Worm (Caenorhabditis elegans) whole organism, young adult: ENCODE measurements around the gene C47A4.3.

Source experiments
- B0019.2 ChIP-seq: fragments of 200-800 bp; sonication (Bioruptor generic); conservative IDR thresholded peaks from 2 replicates; pipeline ENCODE4 v1.3.6; 2022; ENCODE audit warnings: missing genetic modification reagents, missing genetic modification characterization, missing compliant biosample characterization
- B0336.3 ChIP-seq: fragments of 200-800 bp; sonication (Bioruptor generic); IDR thresholded peaks from 2 replicates; pipeline ENCODE4 v1.3.6; 2022; ENCODE audit warnings: missing genetic modification characterization, missing compliant biosample characterization
- C06A6.2 ChIP-seq: fragments of 200-800 bp; sonication (Bioruptor generic); conservative IDR thresholded peaks from 2 replicates; pipeline ENCODE4 v1.3.6; 2022; ENCODE audit warnings: missing genetic modification characterization, missing compliant biosample characterization
- F22D6.2 ChIP-seq: sonication (generic microtip); optimal IDR thresholded peaks from 2 replicates; lab custom pipeline; 2016; ENCODE audit warnings: mild to moderate bottlenecking, missing genetic modification characterization, missing compliant biosample characterization
- F23B12.7 ChIP-seq: sonication (generic microtip); optimal IDR thresholded peaks from 2 replicates; lab custom pipeline; 2017; ENCODE audit warnings: missing genetic modification characterization, mild to moderate bottlenecking, missing compliant biosample characterization, antibody characterized with exemption, moderate library complexity; ENCODE audit not compliant: insufficient read depth
- F37B4.10 ChIP-seq: fragments of 200-800 bp; sonication (Bioruptor generic); IDR thresholded peaks from 2 replicates; pipeline ENCODE4 v1.3.6; 2022; ENCODE audit warnings: missing genetic modification characterization, missing compliant biosample characterization
- K11D2.4 ChIP-seq: fragments of 200-800 bp; sonication (Bioruptor generic); IDR thresholded peaks from 2 replicates; pipeline ENCODE4 v1.3.6; 2022; ENCODE audit warnings: missing genetic modification reagents, missing genetic modification characterization, missing compliant biosample characterization
- K12H6.12 ChIP-seq: fragments of 200-800 bp; sonication (Bioruptor generic); optimal IDR thresholded peaks from 2 replicates; lab custom pipeline; 2018; ENCODE audit warnings: mild to moderate bottlenecking, missing genetic modification characterization, missing compliant biosample characterization
- T07F8.4 ChIP-seq: sonication (generic microtip); optimal IDR thresholded peaks from 2 replicates; lab custom pipeline; 2016; ENCODE audit warnings: mild to moderate bottlenecking, missing genetic modification characterization, moderate library complexity, missing compliant biosample characterization
- ZK185.1 ChIP-seq: sonication (generic microtip); optimal IDR thresholded peaks from 2 replicates; lab custom pipeline; 2016; ENCODE audit warnings: mild to moderate bottlenecking, missing genetic modification characterization, missing compliant biosample characterization; ENCODE audit not compliant: poor library complexity, severe bottlenecking
- attf-3 ChIP-seq: fragments of 200-800 bp; sonication (Bioruptor generic); conservative IDR thresholded peaks from 2 replicates; pipeline ENCODE4 v1.3.6; 2022; ENCODE audit warnings: missing genetic modification reagents, missing genetic modification characterization, missing compliant biosample characterization
- attf-6 ChIP-seq: fragments of 200-800 bp; sonication (Bioruptor generic); IDR thresholded peaks from 2 replicates; pipeline ENCODE4 v1.3.6; 2022; ENCODE audit warnings: missing genetic modification reagents, missing genetic modification characterization, missing compliant biosample characterization
- cebp-2 ChIP-seq: fragments of 200-800 bp; sonication (Bioruptor generic); IDR thresholded peaks from 2 replicates; pipeline ENCODE4 v1.3.6; 2022; ENCODE audit warnings: missing genetic modification characterization, missing compliant biosample characterization
- die-1 ChIP-seq: sonication (generic microtip); optimal IDR thresholded peaks from 2 replicates; lab custom pipeline; 2016; ENCODE audit warnings: missing genotype, mild to moderate bottlenecking, missing genetic modification characterization, missing compliant biosample characterization
- dpff-1 ChIP-seq: sonication (generic microtip); optimal IDR thresholded peaks from 2 replicates; lab custom pipeline; 2017; ENCODE audit warnings: mild to moderate bottlenecking, missing genetic modification characterization, missing compliant biosample characterization
- efl-1 ChIP-seq: fragments of 150-350 bp; optimal IDR thresholded peaks from 2 replicates; lab custom pipeline; 2014; ENCODE audit warnings: missing biosample characterization, missing genetic modification reagents, missing genetic modification characterization
- egl-18 ChIP-seq: fragments of 200-800 bp; sonication (Bioruptor generic); IDR thresholded peaks from 2 replicates; pipeline ENCODE4 v1.3.6; 2022; ENCODE audit warnings: missing genetic modification reagents, missing genetic modification characterization, missing compliant biosample characterization
- ekl-4 ChIP-seq: fragments of 200-800 bp; sonication (Bioruptor generic); IDR thresholded peaks from 2 replicates; pipeline ENCODE4 v1.3.6; 2022; ENCODE audit warnings: missing genetic modification reagents, missing genetic modification characterization, missing compliant biosample characterization
- fkh-3 ChIP-seq: sonication (generic microtip); optimal IDR thresholded peaks from 2 replicates; lab custom pipeline; 2016; ENCODE audit warnings: mild to moderate bottlenecking, missing genetic modification characterization, missing compliant biosample characterization
- him-1 ChIP-seq: sonication (generic microtip); optimal IDR thresholded peaks from 2 replicates; lab custom pipeline; 2016; ENCODE audit warnings: missing genotype, missing genetic modification reagents, missing genetic modification characterization, missing compliant biosample characterization
- hlh-12 ChIP-seq: sonication (generic microtip); optimal IDR thresholded peaks from 2 replicates; lab custom pipeline; 2016; ENCODE audit warnings: missing genetic modification characterization, missing compliant biosample characterization
- hmg-20 ChIP-seq: fragments of 200-800 bp; sonication (Bioruptor generic); IDR thresholded peaks from 2 replicates; pipeline ENCODE4 v1.3.6; 2022; ENCODE audit warnings: missing genetic modification reagents, missing genetic modification characterization, missing compliant biosample characterization
- lag-1 ChIP-seq: fragments of 200-800 bp; sonication (Bioruptor generic); IDR thresholded peaks from 2 replicates; pipeline ENCODE4 v1.3.6; 2022; ENCODE audit warnings: missing genetic modification reagents, missing genetic modification characterization, missing compliant biosample characterization
- let-526 ChIP-seq: fragments of 200-800 bp; sonication (Bioruptor generic); IDR thresholded peaks from 2 replicates; pipeline ENCODE4 v1.3.6; 2022; ENCODE audit warnings: missing genetic modification reagents, missing genetic modification characterization, missing compliant biosample characterization
- lin-40 ChIP-seq: sonication (generic microtip); optimal IDR thresholded peaks from 2 replicates; lab custom pipeline; 2016; ENCODE audit warnings: missing genetic modification characterization, mild to moderate bottlenecking, missing compliant biosample characterization, missing genotype, missing genetic modification reagents
- lir-1 ChIP-seq: fragments of 200-800 bp; sonication (Bioruptor generic); conservative IDR thresholded peaks from 2 replicates; pipeline ENCODE4 v1.3.6; 2022; ENCODE audit warnings: missing genetic modification reagents, missing genetic modification characterization, missing compliant biosample characterization
- madf-6 ChIP-seq: fragments of 200-800 bp; sonication (Bioruptor generic); IDR thresholded peaks from 2 replicates; pipeline ENCODE4 v1.3.6; 2022; ENCODE audit warnings: missing genetic modification reagents, missing genetic modification characterization, missing compliant biosample characterization
- madf-8 ChIP-seq: fragments of 200-800 bp; sonication (Bioruptor generic); conservative IDR thresholded peaks from 2 replicates; pipeline ENCODE4 v1.3.6; 2022; ENCODE audit warnings: missing genetic modification reagents, missing genetic modification characterization, missing compliant biosample characterization
- mel-28 ChIP-seq: sonication (generic microtip); optimal IDR thresholded peaks from 2 replicates; lab custom pipeline; 2016; ENCODE audit warnings: borderline replicate concordance, mild to moderate bottlenecking, missing genetic modification characterization, missing compliant biosample characterization
- nhr-120 ChIP-seq: fragments of 200-800 bp; sonication (Bioruptor generic); IDR thresholded peaks from 2 replicates; pipeline ENCODE4 v1.3.6; 2022; ENCODE audit warnings: missing genetic modification characterization, missing compliant biosample characterization
- nhr-90 ChIP-seq: sonication (generic microtip); optimal IDR thresholded peaks from 2 replicates; lab custom pipeline; 2016; ENCODE audit warnings: missing genotype, mild to moderate bottlenecking, missing genetic modification characterization, missing compliant biosample characterization
- rec-8 ChIP-seq, 2 experiments: sonication (generic microtip); optimal IDR thresholded peaks; 2 replicates each; lab custom pipeline; 2016; ENCODE audit warnings: mild to moderate bottlenecking in 2 of 2, missing genetic modification characterization in 2 of 2, missing genetic modification reagents in 2 of 2, missing genotype in 2 of 2, missing biosample characterization in 1 of 2, missing compliant biosample characterization in 1 of 2, moderate library complexity in 1 of 2
- snpc-1.1 ChIP-seq: sonication (generic microtip); optimal IDR thresholded peaks from 2 replicates; lab custom pipeline; 2017; ENCODE audit warnings: missing genetic modification characterization, mild to moderate bottlenecking, missing compliant biosample characterization, antibody characterized with exemption, moderate library complexity, missing genotype, missing genetic modification reagents; ENCODE audit not compliant: insufficient read depth
- tlf-1 ChIP-seq: fragments of 200-800 bp; sonication (Bioruptor generic); optimal IDR thresholded peaks from 2 replicates; lab custom pipeline; 2018; ENCODE audit warnings: mild to moderate bottlenecking, missing genetic modification characterization, missing compliant biosample characterization
- unc-62 ChIP-seq: fragments of 150-350 bp; optimal IDR thresholded peaks from 2 replicates; lab custom pipeline; 2014; ENCODE audit warnings: missing biosample characterization, missing genetic modification reagents, missing genetic modification characterization
- zfh-2 ChIP-seq: fragments of 200-800 bp; sonication (Bioruptor generic); conservative IDR thresholded peaks from 2 replicates; pipeline ENCODE4 v1.3.6; 2022; ENCODE audit warnings: missing genetic modification reagents, missing genetic modification characterization, missing compliant biosample characterization
- zim-3 ChIP-seq: sonication (generic microtip); optimal IDR thresholded peaks from 2 replicates; lab custom pipeline; 2017; ENCODE audit warnings: mild to moderate bottlenecking, missing genetic modification characterization, moderate library complexity, missing compliant biosample characterization
- ztf-18 ChIP-seq: sonication (generic microtip); optimal IDR thresholded peaks from 2 replicates; lab custom pipeline; 2016; ENCODE audit warnings: missing genotype, mild to moderate bottlenecking, missing genetic modification characterization, missing compliant biosample characterization
- ztf-6 ChIP-seq: fragments of 200-800 bp; sonication (Bioruptor generic); IDR thresholded peaks from 2 replicates; pipeline ENCODE4 v1.3.6; 2022; ENCODE audit warnings: missing genetic modification reagents, missing genetic modification characterization, missing compliant biosample characterization

C47A4.3 gene

DNA sequence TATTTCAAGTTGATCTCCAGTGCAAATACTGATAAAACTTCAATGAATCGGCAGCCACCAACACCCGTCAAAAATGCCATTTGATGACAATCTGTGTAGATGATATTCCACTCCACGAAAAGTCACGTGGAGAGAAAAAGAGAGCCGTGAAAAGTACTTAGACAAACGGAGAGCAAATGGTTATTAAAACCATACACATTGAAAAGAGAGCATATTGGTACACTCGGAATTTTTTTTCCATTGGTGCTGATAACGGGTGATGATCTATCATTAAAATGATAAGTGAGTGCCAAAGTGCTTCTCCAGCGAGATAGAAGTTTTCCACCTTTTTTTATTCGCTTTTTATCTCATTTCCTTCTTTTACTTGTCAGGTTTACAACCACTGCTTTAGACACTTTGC lies 16.9 kb downstream of the C47A4.3 start (continued):
- TF ChIP-seq nhr-120 (no peak), egl-18 (no peak)

DNA sequence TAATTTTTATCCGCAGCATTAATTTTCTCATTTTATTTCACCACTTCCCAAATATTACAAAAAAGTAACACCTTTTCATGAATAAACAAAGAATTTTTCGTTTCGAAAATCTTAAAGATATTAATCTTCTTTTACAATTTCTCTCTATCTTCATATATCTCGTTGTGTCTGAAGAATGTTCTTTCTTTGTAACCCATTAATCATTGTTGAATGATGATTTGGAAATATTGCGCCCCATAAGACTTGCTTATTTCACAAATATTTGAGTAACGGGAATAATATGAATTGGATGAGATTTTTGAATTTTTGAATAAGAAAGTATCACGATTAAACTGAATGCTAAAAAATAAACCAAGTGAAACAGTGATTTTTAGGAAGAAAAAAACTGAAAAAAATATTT lies 21.1 kb downstream of the C47A4.3 start:
- TF ChIP-seq F23B12.7 = no peak
- no peak for TF ChIP-seq lin-40 (tag; lab: Kevin White, UChicago)
- no peak for TF ChIP-seq madf-8 (GFP tag; lab: Robert Waterston, UW)
- no peak for TF ChIP-seq ekl-4
- TF ChIP-seq nhr-90 (tag; lab: Kevin White, UChicago) = no peak
- TF ChIP-seq hlh-12 (tag; lab: Kevin White, UChicago) = no peak
- no peak for TF ChIP-seq mel-28 (tag; lab: Kevin White, UChicago)
- TF ChIP-seq F37B4.10 (GFP tag; lab: Robert Waterston, UW) = no peak
- no peak for TF ChIP-seq let-526 (GFP tag; lab: Robert Waterston, UW)
- TF ChIP-seq F22D6.2 = no peak
- no peak for TF ChIP-seq B0336.3 (GFP tag; lab: Robert Waterston, UW)
- TF ChIP-seq dpff-1 (tag; lab: Kevin White, UChicago) = no peak
- TF ChIP-seq K11D2.4 (GFP tag; lab: Robert Waterston, UW) = no peak
- no peak for TF ChIP-seq ZK185.1
- no peak for TF ChIP-seq attf-3 (GFP tag; lab: Robert Waterston, UW)
- TF ChIP-seq B0019.2 (GFP tag; lab: Robert Waterston, UW) = no peak

DNA sequence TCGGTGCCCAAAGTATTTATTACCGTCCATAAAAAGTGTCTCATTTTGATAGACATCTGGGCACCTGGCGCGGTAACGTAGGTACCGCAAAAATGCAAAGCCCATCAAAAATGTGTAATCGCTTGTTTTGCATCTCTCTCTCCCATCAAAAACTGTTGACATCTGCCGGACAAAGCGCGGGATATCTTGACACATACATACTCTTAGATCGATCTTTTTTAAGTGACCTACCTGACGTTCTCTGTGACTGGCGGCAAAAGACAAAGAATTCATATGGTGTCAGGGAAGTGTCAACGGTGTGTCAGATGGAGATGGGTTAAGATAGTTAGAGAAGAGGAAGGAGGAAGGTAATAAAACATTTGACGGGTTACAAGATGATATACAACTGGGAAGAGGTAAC lies 23.2 kb downstream of the C47A4.3 start:
- TF ChIP-seq unc-62 (GFP tag; lab: Kevin White, UChicago) = peak; percentile 94
- no peak for TF ChIP-seq zfh-2 (GFP tag; lab: Robert Waterston, UW)
- TF ChIP-seq, all 124 proteins: peak for 1

DNA sequence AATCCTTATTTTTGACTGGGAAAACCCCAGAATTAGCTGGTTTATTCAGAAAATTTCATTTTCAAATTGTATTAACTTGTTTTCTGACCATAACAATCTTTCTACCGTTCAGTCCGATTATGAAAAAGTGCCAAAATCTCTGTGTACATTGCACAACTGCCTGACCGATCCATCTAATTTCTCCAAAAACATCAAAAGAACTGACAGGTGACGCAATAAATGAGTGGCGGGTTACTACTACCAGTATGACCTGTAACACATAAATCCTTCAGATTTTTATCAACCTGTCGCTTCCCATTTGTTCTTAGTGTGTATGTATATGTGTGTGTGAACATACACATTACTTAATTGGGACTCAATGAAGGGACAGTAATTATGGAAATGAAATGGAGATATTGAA lies 25.4 kb downstream of the C47A4.3 start:
- TF ChIP-seq unc-62 (GFP tag; lab: Kevin White, UChicago) (peak; percentile 94), lir-1 (GFP tag; lab: Robert Waterston, UW) (no peak), attf-6 (GFP tag; lab: Robert Waterston, UW) (peak; percentile 44; the same call in 1 of the 2 replicates)

DNA sequence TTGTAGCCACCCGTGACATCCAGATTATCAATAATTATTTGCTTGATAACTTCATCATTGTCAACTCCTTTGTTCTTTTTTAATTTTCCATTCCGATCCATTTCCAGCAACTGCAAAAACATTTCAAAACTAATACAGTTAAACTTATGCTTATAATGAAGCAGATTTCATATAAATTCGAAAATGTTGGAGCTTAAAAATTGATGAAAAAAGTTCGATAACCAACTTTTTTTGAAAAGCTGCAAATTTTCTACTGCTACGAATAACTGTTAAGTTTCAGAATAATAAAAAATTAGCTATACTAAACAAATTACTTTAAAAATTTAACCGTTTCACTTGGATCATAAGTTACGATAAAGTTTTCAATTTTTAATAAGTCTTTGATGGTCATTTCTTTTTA lies 25.9 kb downstream of the C47A4.3 start, which contains the start of gene C47A4.1:
Gene C47A4.1 (minus strand): TSS at position 101 of the 400 bp plus-strand sequence.
- TF ChIP-seq lag-1 (no peak), madf-6 (GFP tag; lab: Robert Waterston, UW) (no peak), ztf-6 (GFP tag; lab: Robert Waterston, UW) (no peak), hmg-20 (GFP tag; lab: Robert Waterston, UW) (no peak), him-1 (no peak), tlf-1 (GFP tag; lab: Kevin White, UChicago) (no peak), snpc-1.1 (no peak), T07F8.4 (no peak), ztf-18 (tag; lab: Kevin White, UChicago) (no peak), fkh-3 (tag; lab: Kevin White, UChicago) (no peak), rec-8 (tag; optimal IDR thresholded peaks at IDR 0.05; lab: Kevin White, UChicago) (no peak), attf-3 (GFP tag; lab: Robert Waterston, UW) (no peak), C06A6.2 (GFP tag; lab: Robert Waterston, UW) (no peak), die-1 (no peak), K12H6.12 (tag; lab: Kevin White, UChicago) (no peak), zim-3 (tag; lab: Kevin White, UChicago) (no peak), F22D6.2 (no peak), cebp-2 (GFP tag; lab: Robert Waterston, UW) (no peak), efl-1 (no peak)
